Worm (Caenorhabditis elegans) whole organism, L1 larva: ENCODE measurements around the gene vps-29.

Experiments
- C04F5.9 ChIP-seq: sonication (generic microtip); optimal IDR thresholded peaks from 2 replicates; lab custom pipeline; 2016; ENCODE audit warnings: missing genetic modification characterization, missing compliant biosample characterization
- C16A3.4 ChIP-seq: fragments of 150-350 bp; optimal IDR thresholded peaks from 2 replicates; lab custom pipeline; 2014; ENCODE audit warnings: missing biosample characterization, missing genetic modification characterization
- Y116A8C.19 ChIP-seq: sonication (generic microtip); optimal IDR thresholded peaks from 2 replicates; lab custom pipeline; 2016; ENCODE audit warnings: missing compliant biosample characterization, missing genetic modification characterization, borderline replicate concordance
- aha-1 ChIP-seq: fragments of 150-350 bp; optimal IDR thresholded peaks from 2 replicates; lab custom pipeline; 2014; ENCODE audit warnings: missing biosample characterization, missing genetic modification characterization
- blmp-1 ChIP-seq: fragments of 150-350 bp; optimal IDR thresholded peaks from 2 replicates; lab custom pipeline; 2014; ENCODE audit warnings: missing biosample characterization, missing genetic modification characterization
- ceh-8 ChIP-seq: fragments of 200-800 bp; sonication (Bioruptor generic); optimal IDR thresholded peaks from 2 replicates; lab custom pipeline; 2018; ENCODE audit warnings: mild to moderate bottlenecking, missing genetic modification characterization, moderate library complexity, missing compliant biosample characterization
- ceh-82 ChIP-seq, 3 experiments: fragments of 150-350 bp in 1 of 3; sonication (generic microtip) in 2 of 3; optimal IDR thresholded peaks; 2 replicates each; lab custom pipeline; 2014 to 2017; ENCODE audit warnings: missing biosample characterization in 3 of 3, missing genetic modification characterization in 3 of 3
- ceh-90 ChIP-seq: sonication (generic microtip); optimal IDR thresholded peaks from 2 replicates; lab custom pipeline; 2016; ENCODE audit warnings: missing genetic modification characterization, missing compliant biosample characterization
- ces-1 ChIP-seq: fragments of 150-350 bp; optimal IDR thresholded peaks from 2 replicates; lab custom pipeline; 2014; ENCODE audit warnings: missing biosample characterization, missing genetic modification reagents, missing genetic modification characterization
- dpl-1 ChIP-seq, 3 experiments: fragments of 150-350 bp in 2 of 3; sonication (generic microtip) in 1 of 3; optimal IDR thresholded peaks; 2 replicates each; lab custom pipeline; 2014 to 2017; ENCODE audit warnings: missing biosample characterization in 3 of 3, missing genetic modification characterization in 3 of 3, missing genetic modification reagents in 3 of 3
- dsc-1 ChIP-seq: sonication (generic microtip); optimal IDR thresholded peaks from 2 replicates; lab custom pipeline; 2016; ENCODE audit warnings: mild to moderate bottlenecking, missing genetic modification characterization, missing compliant biosample characterization
- efl-1 ChIP-seq, 4 experiments: fragments of 150-350 bp; optimal IDR thresholded peaks in 3 of 4; peaks in 1 of 4; 1 replicate in 1 of 4; 2 replicates in 3 of 4; lab custom pipeline; 2014; ENCODE audit warnings: missing biosample characterization in 2 of 4, missing genetic modification characterization in 2 of 4, missing genetic modification reagents in 2 of 4
- efl-3 ChIP-seq: fragments of 200-800 bp; sonication (Bioruptor generic); optimal IDR thresholded peaks from 2 replicates; lab custom pipeline; 2018; ENCODE audit warnings: mild to moderate bottlenecking, missing genetic modification characterization, missing compliant biosample characterization
- egl-13 ChIP-seq: sonication (generic microtip); optimal IDR thresholded peaks from 2 replicates; lab custom pipeline; 2016; ENCODE audit warnings: missing genotype, missing genetic modification reagents, missing genetic modification characterization, missing compliant biosample characterization
- fkh-10 ChIP-seq: sonication (generic microtip); optimal IDR thresholded peaks from 2 replicates; lab custom pipeline; 2017; ENCODE audit warnings: missing biosample characterization, missing genetic modification reagents, missing genetic modification characterization
- fkh-8 ChIP-seq: sonication (generic microtip); optimal IDR thresholded peaks from 2 replicates; lab custom pipeline; 2016; ENCODE audit warnings: mild to moderate bottlenecking, missing genetic modification characterization, missing compliant biosample characterization
- fos-1 ChIP-seq: fragments of 150-350 bp; optimal IDR thresholded peaks from 2 replicates; lab custom pipeline; 2014; ENCODE audit warnings: missing biosample characterization, missing genetic modification characterization
- hlh-17 ChIP-seq: fragments of 200-800 bp; sonication (Bioruptor generic); optimal IDR thresholded peaks from 2 replicates; lab custom pipeline; 2018; ENCODE audit warnings: missing genetic modification characterization, mild to moderate bottlenecking, missing compliant biosample characterization, moderate library complexity, borderline replicate concordance
- isw-1 ChIP-seq: fragments of 200-800 bp; sonication (Bioruptor generic); IDR thresholded peaks from 2 replicates; pipeline ENCODE4 v1.3.6; 2022; ENCODE audit warnings: missing genetic modification characterization, missing compliant biosample characterization
- jun-1 ChIP-seq: fragments of 150-350 bp; optimal IDR thresholded peaks from 2 replicates; lab custom pipeline; 2014; ENCODE audit warnings: missing biosample characterization, missing genetic modification reagents, missing genetic modification characterization
- lin-14 ChIP-seq: fragments of 200-800 bp; sonication (Bioruptor generic); optimal IDR thresholded peaks from 2 replicates; lab custom pipeline; 2018; ENCODE audit warnings: mild to moderate bottlenecking, missing genetic modification characterization, moderate library complexity, missing compliant biosample characterization
- lin-35 ChIP-seq, 2 experiments: fragments of 150-350 bp; optimal IDR thresholded peaks; 2 replicates each; lab custom pipeline; 2014; ENCODE audit warnings: missing biosample characterization in 2 of 2, missing genetic modification characterization in 2 of 2, missing genetic modification reagents in 2 of 2
- lir-3 ChIP-seq: sonication (generic microtip); optimal IDR thresholded peaks from 2 replicates; lab custom pipeline; 2016; ENCODE audit warnings: mild to moderate bottlenecking, missing genetic modification characterization, moderate library complexity, missing compliant biosample characterization; ENCODE audit not compliant: poor library complexity
- lsy-2 ChIP-seq, 2 experiments: fragments of 150-350 bp; optimal IDR thresholded peaks; 2 replicates each; lab custom pipeline; 2014; ENCODE audit warnings: missing biosample characterization in 2 of 2, missing genetic modification characterization in 2 of 2
- mdl-1 ChIP-seq, 2 experiments: fragments of 150-350 bp; optimal IDR thresholded peaks; 2 replicates each; lab custom pipeline; 2014 to 2017; ENCODE audit warnings: missing biosample characterization in 2 of 2, missing genetic modification characterization in 2 of 2, inconsistent platforms in 1 of 2
- mef-2 ChIP-seq: fragments of 150-350 bp; optimal IDR thresholded peaks from 2 replicates; lab custom pipeline; 2014; ENCODE audit warnings: missing biosample characterization, missing genetic modification characterization
- nhr-11 ChIP-seq: fragments of 150-350 bp; optimal IDR thresholded peaks from 2 replicates; lab custom pipeline; 2014; ENCODE audit warnings: missing biosample characterization, missing genetic modification characterization
- nhr-12 ChIP-seq: sonication (generic microtip); optimal IDR thresholded peaks from 2 replicates; lab custom pipeline; 2017; ENCODE audit warnings: missing biosample characterization, missing genetic modification characterization
- nhr-19 ChIP-seq: fragments of 200-800 bp; sonication (Bioruptor generic); conservative IDR thresholded peaks from 2 replicates; pipeline ENCODE4 v1.3.6; 2022; ENCODE audit warnings: missing genetic modification characterization, missing compliant biosample characterization
- nhr-237 ChIP-seq: fragments of 150-350 bp; optimal IDR thresholded peaks from 2 replicates; lab custom pipeline; 2014; ENCODE audit warnings: missing biosample characterization, missing genetic modification characterization
- nhr-47 ChIP-seq: sonication (generic microtip); optimal IDR thresholded peaks from 2 replicates; lab custom pipeline; 2016; ENCODE audit warnings: mild to moderate bottlenecking, missing genetic modification characterization, moderate library complexity, missing compliant biosample characterization
- nhr-71 ChIP-seq: sonication (generic microtip); optimal IDR thresholded peaks from 2 replicates; lab custom pipeline; 2016; ENCODE audit warnings: mild to moderate bottlenecking, missing genetic modification characterization, moderate library complexity, missing compliant biosample characterization
- nhr-76 ChIP-seq: sonication (generic microtip); optimal IDR thresholded peaks from 2 replicates; lab custom pipeline; 2017; ENCODE audit warnings: missing biosample characterization, missing genetic modification characterization
- nhr-77 ChIP-seq: fragments of 150-350 bp; optimal IDR thresholded peaks from 2 replicates; lab custom pipeline; 2014; ENCODE audit warnings: missing biosample characterization, missing genetic modification characterization
- rnt-1 ChIP-seq: sonication (generic microtip); optimal IDR thresholded peaks from 2 replicates; lab custom pipeline; 2016; ENCODE audit warnings: mild to moderate bottlenecking, missing genetic modification characterization, moderate library complexity, missing compliant biosample characterization
- skn-1 ChIP-seq: fragments of 150-350 bp; optimal IDR thresholded peaks from 2 replicates; lab custom pipeline; 2014; ENCODE audit warnings: missing biosample characterization, missing genetic modification characterization
- snpc-4 ChIP-seq: fragments of 150-350 bp; optimal IDR thresholded peaks from 2 replicates; lab custom pipeline; 2014; ENCODE audit warnings: missing biosample characterization, missing genetic modification characterization
- snu-23 ChIP-seq: sonication (generic microtip); optimal IDR thresholded peaks from 2 replicates; lab custom pipeline; 2016; ENCODE audit warnings: missing genetic modification characterization, missing compliant biosample characterization
- sox-4 ChIP-seq: sonication (generic microtip); optimal IDR thresholded peaks from 2 replicates; lab custom pipeline; 2016; ENCODE audit warnings: missing genetic modification characterization, missing compliant biosample characterization
- sptf-1 ChIP-seq: fragments of 150-350 bp; optimal IDR thresholded peaks from 2 replicates; lab custom pipeline; 2014; ENCODE audit warnings: missing biosample characterization, missing genetic modification characterization
- sup-37 ChIP-seq: fragments of 200-800 bp; sonication (Bioruptor generic); optimal IDR thresholded peaks from 2 replicates; lab custom pipeline; 2018; ENCODE audit warnings: mild to moderate bottlenecking, missing genetic modification characterization, missing compliant biosample characterization
- swsn-7 ChIP-seq: sonication (generic microtip); optimal IDR thresholded peaks from 2 replicates; lab custom pipeline; 2016; ENCODE audit warnings: missing genetic modification characterization, missing compliant biosample characterization
- tbx-2 ChIP-seq: sonication (generic microtip); optimal IDR thresholded peaks from 2 replicates; lab custom pipeline; 2016; ENCODE audit warnings: missing genetic modification characterization, missing compliant biosample characterization
- unc-130 ChIP-seq: fragments of 150-350 bp; optimal IDR thresholded peaks from 2 replicates; lab custom pipeline; 2017; ENCODE audit warnings: missing biosample characterization, missing genetic modification characterization, inconsistent platforms
- unc-62 ChIP-seq: fragments of 150-350 bp; optimal IDR thresholded peaks from 2 replicates; lab custom pipeline; 2014; ENCODE audit warnings: missing biosample characterization, missing genetic modification reagents, missing genetic modification characterization
- unc-86 ChIP-seq: sonication (generic microtip); optimal IDR thresholded peaks from 2 replicates; lab custom pipeline; 2016; ENCODE audit warnings: missing genetic modification characterization, missing compliant biosample characterization
- xbp-1 ChIP-seq: sonication (generic microtip); optimal IDR thresholded peaks from 2 replicates; lab custom pipeline; 2016; ENCODE audit warnings: missing genetic modification characterization, missing compliant biosample characterization
- ztf-4 ChIP-seq: fragments of 150-350 bp; optimal IDR thresholded peaks from 2 replicates; lab custom pipeline; 2014; ENCODE audit warnings: missing biosample characterization, missing genetic modification characterization

vps-29 gene

DNA sequence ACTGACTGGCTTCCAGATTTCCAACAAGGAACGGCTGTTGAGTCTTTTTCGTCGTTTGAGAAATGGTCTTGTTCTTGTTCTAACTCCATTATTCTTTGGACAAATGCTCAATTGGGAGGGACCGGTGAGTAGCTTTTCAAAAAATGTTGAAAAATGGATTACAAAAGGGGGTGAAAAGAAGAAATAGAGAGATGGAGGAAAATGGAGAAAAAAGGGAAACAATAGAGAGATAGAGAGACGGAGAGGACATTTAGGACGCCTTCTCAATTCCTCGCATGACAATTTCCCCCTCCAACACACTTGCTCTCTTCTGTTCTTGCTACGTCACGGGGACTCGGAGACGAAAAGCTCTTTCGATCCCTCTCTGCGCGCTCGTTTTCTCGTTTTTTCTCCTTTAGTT lies 40.1 kb upstream of the vps-29 start:
- TF ChIP-seq nhr-11 (tag; lab: Kevin White, UChicago): no peak
- TF ChIP-seq fkh-10 (GFP tag; lab: Kevin White, UChicago): peak; percentile 79
- TF ChIP-seq fos-1 (tag; lab: Kevin White, UChicago): no peak
- no peak for TF ChIP-seq sox-4
- peak; percentile 21 to 47 for TF ChIP-seq efl-1 (optimal IDR thresholded peaks at IDR 0.05; lab: Kevin White, UChicago)
- no peak for TF ChIP-seq efl-1 (GFP tag; optimal IDR thresholded peaks at IDR 0.05 in 1 of 2; lab: Kevin White, UChicago)
- TF ChIP-seq efl-3 (GFP tag; lab: Kevin White, UChicago): no peak
- TF ChIP-seq snpc-4 (tag; lab: Kevin White, UChicago): peak; percentile 7
- peak; percentile 19 for TF ChIP-seq nhr-47 (tag; lab: Kevin White, UChicago)
- peak; percentile 7 for TF ChIP-seq egl-13 (tag; lab: Kevin White, UChicago)
- peak; percentile 35; the same call in 1 of the 2 replicates for TF ChIP-seq nhr-19 (GFP tag; lab: Robert Waterston, UW)
- peak; percentile 57 for TF ChIP-seq isw-1 (GFP tag; lab: Robert Waterston, UW)
- TF ChIP-seq ceh-90 (tag; lab: Kevin White, UChicago): no peak
- no peak for TF ChIP-seq nhr-77 (tag; lab: Kevin White, UChicago)
- TF ChIP-seq mef-2 (tag; lab: Kevin White, UChicago): no peak
- TF ChIP-seq ztf-4 (tag; lab: Kevin White, UChicago): peak; percentile 42
- peak; percentile 49 for TF ChIP-seq ceh-8
- peak; percentile 1 for TF ChIP-seq xbp-1 (tag; lab: Kevin White, UChicago)
- TF ChIP-seq rnt-1 (tag; lab: Kevin White, UChicago): peak; percentile 40
- TF ChIP-seq dsc-1 (tag; lab: Kevin White, UChicago): no peak
- TF ChIP-seq nhr-12 (tag; lab: Kevin White, UChicago): no peak
- peak; percentile 23 for TF ChIP-seq lir-3
- TF ChIP-seq ces-1: peak; percentile 42
- TF ChIP-seq tbx-2 (tag; lab: Kevin White, UChicago): peak; percentile 46
- TF ChIP-seq ceh-82 (tag; optimal IDR thresholded peaks at IDR 0.05; lab: Kevin White, UChicago): peak in 2 of 3 experiments; percentile 7 to 71
- TF ChIP-seq nhr-71 (tag; lab: Kevin White, UChicago): peak; percentile 70
- peak; percentile 5 for TF ChIP-seq sup-37
- peak; percentile 14 for TF ChIP-seq C16A3.4 (tag; lab: Kevin White, UChicago)
- TF ChIP-seq blmp-1 (tag; lab: Kevin White, UChicago): no peak
- peak; percentile 35 for TF ChIP-seq swsn-7
- TF ChIP-seq unc-130 (tag; lab: Kevin White, UChicago): no peak
- peak in 1 of 2 experiments; percentile 24 for TF ChIP-seq lin-35 (GFP tag; optimal IDR thresholded peaks at IDR 0.05; lab: Kevin White, UChicago)
- peak in 1 of 2 experiments; percentile 35 for TF ChIP-seq mdl-1 (tag; optimal IDR thresholded peaks at IDR 0.05; lab: Kevin White, UChicago)
- peak; percentile 74 for TF ChIP-seq fkh-8 (tag; lab: Kevin White, UChicago)
- peak; percentile 50 for TF ChIP-seq unc-86 (tag; lab: Kevin White, UChicago)
- TF ChIP-seq nhr-76: no peak
- TF ChIP-seq jun-1: no peak
- TF ChIP-seq lsy-2 (tag; optimal IDR thresholded peaks at IDR 0.05; lab: Kevin White, UChicago): peak; percentile 37 to 64
- TF ChIP-seq C04F5.9: no peak
- peak; percentile 93 for TF ChIP-seq lin-14 (GFP tag; lab: Kevin White, UChicago)
- TF ChIP-seq Y116A8C.19: no peak
- TF ChIP-seq aha-1 (tag; lab: Kevin White, UChicago): no peak
- TF ChIP-seq dpl-1 (GFP tag; optimal IDR thresholded peaks at IDR 0.05; lab: Kevin White, UChicago): peak in 1 of 3 experiments; percentile 5
- peak; percentile 52 for TF ChIP-seq snu-23 (GFP tag; lab: Kevin White, UChicago)

DNA sequence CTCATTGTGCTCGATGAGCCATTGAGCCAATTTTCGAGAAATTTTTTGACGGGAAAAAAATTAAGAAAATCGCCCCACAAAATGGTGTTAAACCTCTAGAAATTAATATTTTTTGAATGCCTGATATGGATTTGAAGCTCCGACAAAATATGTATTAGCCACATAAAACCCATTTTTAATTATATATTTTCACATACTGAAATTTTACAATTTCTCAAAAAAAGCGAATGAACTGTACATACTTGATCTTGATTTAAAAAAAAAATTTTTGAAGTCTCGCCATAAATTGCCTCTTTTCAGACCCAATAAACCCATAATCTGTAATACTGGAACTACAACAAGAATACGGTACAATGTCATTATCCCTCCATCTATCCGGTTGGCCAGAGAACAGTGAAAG lies 39.6 kb upstream of the vps-29 start, which contains the start of gene nac-3:
Gene nac-3 (plus strand): TSS at position 301 of the 400 bp plus-strand sequence.
- TF ChIP-seq nhr-237 (tag; lab: Kevin White, UChicago): no peak
- TF ChIP-seq unc-62 (GFP tag; lab: Kevin White, UChicago): no peak
- no peak for TF ChIP-seq egl-13 (tag; lab: Kevin White, UChicago)
- no peak for TF ChIP-seq snpc-4 (tag; lab: Kevin White, UChicago)
- TF ChIP-seq unc-86 (tag; lab: Kevin White, UChicago): no peak
- no peak for TF ChIP-seq skn-1 (tag; lab: Kevin White, UChicago)
- TF ChIP-seq nhr-77 (tag; lab: Kevin White, UChicago): no peak
- TF ChIP-seq sptf-1 (tag; lab: Kevin White, UChicago): no peak
- no peak for TF ChIP-seq lsy-2 (tag; optimal IDR thresholded peaks at IDR 0.05; lab: Kevin White, UChicago)
- no peak for TF ChIP-seq hlh-17
- TF ChIP-seq tbx-2 (tag; lab: Kevin White, UChicago): no peak
- TF ChIP-seq, all 84 proteins: peak for 0
